Worm (Caenorhabditis elegans): ENCODE measurements around the gene C18A3.11.

DNA sequence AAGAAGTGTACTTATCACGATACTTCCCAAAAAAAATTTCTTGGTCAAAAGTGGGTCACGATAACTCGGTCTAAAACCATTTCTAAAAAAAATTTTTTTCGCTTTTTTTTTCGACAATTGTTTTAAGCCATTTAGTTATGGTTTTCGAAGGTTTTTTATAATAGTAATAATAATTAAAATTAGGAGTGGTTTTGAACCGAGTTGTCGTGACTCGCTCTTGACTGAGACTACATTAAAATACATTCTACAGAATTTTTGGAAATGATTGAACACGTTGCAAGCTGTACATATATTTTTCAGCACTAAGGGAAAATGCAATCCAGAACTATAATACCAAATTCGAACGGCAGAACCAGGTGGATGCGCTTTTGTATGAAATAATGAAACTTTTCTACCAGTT lies 23.3 kb downstream of the C18A3.11 start, which contains the start of gene F10C1.8:
- TF ChIP-seq snpc-1.1 (tag; optimal IDR thresholded peaks at IDR 0.05; ENCODE audit: insufficient read depth) (no peak), lir-1 (GFP tag; conservative IDR thresholded peaks at IDR 0.05) (no peak), snpc-4 (GFP tag; optimal IDR thresholded peaks at IDR 0.05) (no peak), snpc-4 (tag; optimal IDR thresholded peaks at IDR 0.05) (no peak), ama-1 (optimal IDR thresholded peaks at IDR 0.05) (no peak), ama-1 (GFP tag; optimal IDR thresholded peaks at IDR 0.05) (no peak), F57C9.4 (tag; optimal IDR thresholded peaks at IDR 0.05) (no peak), zim-3 (tag; optimal IDR thresholded peaks at IDR 0.05) (no peak)
